Fruit fly (Drosophila melanogaster): ENCODE measurements around the gene CG7768.

The CG7768 gene

dm6 chr3L:14239325-14239724 is 21.3 kb downstream of the CG7768 start (continued):
- peak; percentile 51 for TF ChIP-seq CG31627 (GFP tag; optimal IDR thresholded peaks at IDR 0.05)
- TF ChIP-seq Ets21C (GFP tag; optimal IDR thresholded peaks at IDR 0.05) = peak; percentile 25
- no peak for TF ChIP-seq Sox15 (GFP tag; optimal IDR thresholded peaks at IDR 0.05)
- TF ChIP-seq Eip75B (GFP tag; optimal IDR thresholded peaks at IDR 0.05) = peak; percentile 39
- TF ChIP-seq CG9139 (GFP tag; optimal IDR thresholded peaks at IDR 0.05) = no peak
- peak; percentile 69 for TF ChIP-seq Hr4 (GFP tag; optimal IDR thresholded peaks at IDR 0.05)
- TF ChIP-seq Hr38 (GFP tag; optimal IDR thresholded peaks at IDR 0.05) = no peak
- peak; percentile 42 for TF ChIP-seq CG34406 (GFP tag; optimal IDR thresholded peaks at IDR 0.05)
- TF ChIP-seq Gug (GFP tag; IDR thresholded peaks at IDR 0.05) = peak; percentile 49
- peak; percentile 50 for TF ChIP-seq net (GFP tag; optimal IDR thresholded peaks at IDR 0.05)
- TF ChIP-seq CG8119 (GFP tag; IDR thresholded peaks at IDR 0.05) = peak; percentile 77
- no peak for TF ChIP-seq Eip93F (GFP tag; optimal IDR thresholded peaks at IDR 0.05)
- peak; percentile 86 for TF ChIP-seq Eip78C (GFP tag)
- peak; percentile 67 for TF ChIP-seq Smox (GFP tag; optimal IDR thresholded peaks at IDR 0.05)
- no peak for TF ChIP-seq CG11902 (GFP tag; optimal IDR thresholded peaks at IDR 0.05)
- TF ChIP-seq OdsH (GFP tag; optimal IDR thresholded peaks at IDR 0.05) = peak; percentile 64
- TF ChIP-seq Met (GFP tag; optimal IDR thresholded peaks at IDR 0.05) = peak; percentile 74
- TF ChIP-seq Sox102F (GFP tag; optimal IDR thresholded peaks at IDR 0.05) = peak; percentile 70
- TF ChIP-seq svp (GFP tag) = peak; percentile 85
- TF ChIP-seq spab (GFP tag; optimal IDR thresholded peaks at IDR 0.05) = peak; percentile 53
- TF ChIP-seq salr (GFP tag; optimal IDR thresholded peaks at IDR 0.05) = peak in 1 of 2 experiments; percentile 58
- TF ChIP-seq CG6276 (GFP tag; optimal IDR thresholded peaks at IDR 0.05) = peak; percentile 78
- no peak for TF ChIP-seq CG1621 (tag; optimal IDR thresholded peaks at IDR 0.05)
- TF ChIP-seq CG3032 (tag; optimal IDR thresholded peaks at IDR 0.05) = no peak
- peak; percentile 82 for TF ChIP-seq CG6163 (GFP tag; IDR thresholded peaks at IDR 0.05)
- TF ChIP-seq CG4318 (GFP tag; optimal IDR thresholded peaks at IDR 0.05) = peak; percentile 58
- peak in 1 of 2 experiments; percentile 63 for TF ChIP-seq ss (GFP tag; optimal IDR thresholded peaks at IDR 0.05)

- TF ChIP-seq Eip78C (GFP tag) = peak; percentile 90
- peak; percentile 52 for TF ChIP-seq CG10631 (GFP tag; optimal IDR thresholded peaks at IDR 0.05)
- peak; percentile 47 for TF ChIP-seq achi (GFP tag; optimal IDR thresholded peaks at IDR 0.05)
- peak; percentile 18 for TF ChIP-seq lz (GFP tag; optimal IDR thresholded peaks at IDR 0.05)
- TF ChIP-seq CG8632 (GFP tag; optimal IDR thresholded peaks at IDR 0.05) = peak; percentile 39
- TF ChIP-seq CG6792 (GFP tag; optimal IDR thresholded peaks at IDR 0.05) = peak; percentile 37
- TF ChIP-seq cyc (GFP tag; optimal IDR thresholded peaks at IDR 0.05) = peak; percentile 31
- TF ChIP-seq esn (GFP tag; optimal IDR thresholded peaks at IDR 0.05) = peak; percentile 61
- TF ChIP-seq CG34406 (GFP tag; optimal IDR thresholded peaks at IDR 0.05) = peak; percentile 52
- TF ChIP-seq CG9139 (GFP tag; optimal IDR thresholded peaks at IDR 0.05) = peak; percentile 36
- peak; percentile 29 for TF ChIP-seq Hr4 (GFP tag; optimal IDR thresholded peaks at IDR 0.05)
- TF ChIP-seq fkh (GFP tag; optimal IDR thresholded peaks at IDR 0.05) = no peak
- peak; percentile 60 for TF ChIP-seq CG32006 (GFP tag; optimal IDR thresholded peaks at IDR 0.05)
- peak; percentile 22 to 28 for TF ChIP-seq ss (GFP tag; optimal IDR thresholded peaks at IDR 0.05)
- TF ChIP-seq topi (GFP tag; optimal IDR thresholded peaks at IDR 0.05) = peak; percentile 51
- TF ChIP-seq spab (GFP tag; optimal IDR thresholded peaks at IDR 0.05) = peak; percentile 25
- TF ChIP-seq OdsH (GFP tag; optimal IDR thresholded peaks at IDR 0.05) = peak; percentile 45
- TF ChIP-seq Smox (GFP tag; optimal IDR thresholded peaks at IDR 0.05) = peak; percentile 53
- TF ChIP-seq Sox14 (GFP tag; optimal IDR thresholded peaks at IDR 0.05) = peak; percentile 25
- no peak for TF ChIP-seq dac (GFP tag; optimal IDR thresholded peaks at IDR 0.05)
- no peak for TF ChIP-seq CG1621 (tag; optimal IDR thresholded peaks at IDR 0.05)
- no peak for TF ChIP-seq Hr38 (GFP tag; optimal IDR thresholded peaks at IDR 0.05)
- peak; percentile 26 for TF ChIP-seq dsx (GFP tag; optimal IDR thresholded peaks at IDR 0.05; ENCODE audit: poor library complexity, severe bottlenecking)
- peak in 1 of 2 experiments; percentile 48 for TF ChIP-seq salr (GFP tag; optimal IDR thresholded peaks at IDR 0.05)
- TF ChIP-seq Met (GFP tag; optimal IDR thresholded peaks at IDR 0.05) = peak; percentile 46
- peak; percentile 10 for TF ChIP-seq Lpt (GFP tag; optimal IDR thresholded peaks at IDR 0.05)
- peak; percentile 50 for TF ChIP-seq CG10669 (GFP tag; optimal IDR thresholded peaks at IDR 0.05)
- no peak for TF ChIP-seq CG11902 (GFP tag; optimal IDR thresholded peaks at IDR 0.05)
- TF ChIP-seq Gug (GFP tag; IDR thresholded peaks at IDR 0.05) = no peak
- TF ChIP-seq CG11762 (GFP tag; optimal IDR thresholded peaks at IDR 0.05; ENCODE audit: insufficient read depth) = peak; percentile 24
- peak; percentile 66; the same call in 2 of the 3 replicates for TF ChIP-seq CG8119 (GFP tag; IDR thresholded peaks at IDR 0.05)
- peak; percentile 10 for TF ChIP-seq vri (GFP tag; optimal IDR thresholded peaks at IDR 0.05)
- TF ChIP-seq Eip75B (GFP tag; optimal IDR thresholded peaks at IDR 0.05) = peak; percentile 40
- peak; percentile 69 for TF ChIP-seq CG3919 (GFP tag; optimal IDR thresholded peaks at IDR 0.05)
- TF ChIP-seq CG6808 (GFP tag; optimal IDR thresholded peaks at IDR 0.05) = peak; percentile 51
- peak; percentile 41 for TF ChIP-seq Sox102F (GFP tag; optimal IDR thresholded peaks at IDR 0.05)
- peak; percentile 25 for TF ChIP-seq Hr39 (GFP tag; optimal IDR thresholded peaks at IDR 0.05)
- TF ChIP-seq CG7368 (GFP tag; optimal IDR thresholded peaks at IDR 0.05) = no peak
Measured at dm6 chr3L:14241065-14241464, 23.1 kb downstream of the CG7768 start.

All from whole organism, prepupa.